Worm (Caenorhabditis elegans): Measurements from ENCODE around the gene gpn-1.

gpn-1 gene

ce11 chrX:15709594-15709993 is 28.1 kb downstream of the gpn-1 start (continued):
- TF ChIP-seq skn-1 (tag; optimal IDR thresholded peaks at IDR 0.05) = no peak
- TF ChIP-seq zip-2 (tag; optimal IDR thresholded peaks at IDR 0.05) = no peak
- TF ChIP-seq saeg-2 (GFP tag; IDR thresholded peaks at IDR 0.05) = no peak
- peak; percentile 89 for TF ChIP-seq nhr-10 (tag; optimal IDR thresholded peaks at IDR 0.05)
- TF ChIP-seq arid-1 (GFP tag; conservative IDR thresholded peaks at IDR 0.05) = no peak
- no peak for TF ChIP-seq lin-13 (GFP tag; optimal IDR thresholded peaks at IDR 0.05)
- TF ChIP-seq tra-1 (GFP tag; IDR thresholded peaks at IDR 0.05) = peak; percentile 68; the same call in 1 of the 2 replicates
- no peak for TF ChIP-seq hmg-1.1 (GFP tag; IDR thresholded peaks at IDR 0.05)
- TF ChIP-seq lin-1 (GFP tag; IDR thresholded peaks at IDR 0.05) = no peak
- no peak for TF ChIP-seq madf-9 (GFP tag; conservative IDR thresholded peaks at IDR 0.05)
- no peak for TF ChIP-seq nhr-11 (tag; optimal IDR thresholded peaks at IDR 0.05)
- TF ChIP-seq Y48G9A.11 (GFP tag; IDR thresholded peaks at IDR 0.05) = no peak
- TF ChIP-seq unc-62 (GFP tag; optimal IDR thresholded peaks at IDR 0.05 in 1 of 2) = no peak
- TF ChIP-seq unc-62 (tag; optimal IDR thresholded peaks at IDR 0.05) = no peak
- TF ChIP-seq zip-11 (GFP tag; IDR thresholded peaks at IDR 0.05) = no peak
- TF ChIP-seq unc-130 (GFP tag; optimal IDR thresholded peaks at IDR 0.05) = no peak
- peak; percentile 93 for TF ChIP-seq dmd-6 (GFP tag; IDR thresholded peaks at IDR 0.05)
- TF ChIP-seq unc-39 (tag; optimal IDR thresholded peaks at IDR 0.05) = no peak
- TF ChIP-seq Y75B8A.6 (GFP tag; IDR thresholded peaks at IDR 0.05) = no peak
- TF ChIP-seq nhr-25 (tag; optimal IDR thresholded peaks at IDR 0.05; ENCODE audit: borderline replicate concordance, insufficient read depth) = peak; percentile 49
- TF ChIP-seq ZK337.2 (GFP tag; IDR thresholded peaks at IDR 0.05) = no peak
- TF ChIP-seq F37D6.2 (tag; optimal IDR thresholded peaks at IDR 0.05) = no peak
- TF ChIP-seq ctbp-1 (GFP tag; IDR thresholded peaks at IDR 0.05) = no peak
- TF ChIP-seq dmd-9 (GFP tag; IDR thresholded peaks at IDR 0.05) = no peak
- no peak for TF ChIP-seq zfp-3 (GFP tag; conservative IDR thresholded peaks at IDR 0.05)
- no peak for TF ChIP-seq nhr-102 (tag; optimal IDR thresholded peaks at IDR 0.05)
- peak; percentile 89 for TF ChIP-seq hlh-11 (tag; optimal IDR thresholded peaks at IDR 0.05)
- TF ChIP-seq nhr-6 (tag; optimal IDR thresholded peaks at IDR 0.05) = no peak
- TF ChIP-seq snpc-4 (tag; optimal IDR thresholded peaks at IDR 0.05) = no peak
- TF ChIP-seq R02D3.7 (tag; optimal IDR thresholded peaks at IDR 0.05) = no peak
- peak; percentile 58 for TF ChIP-seq mep-1 (tag; optimal IDR thresholded peaks at IDR 0.05)
- no peak for TF ChIP-seq mxl-2 (GFP tag; conservative IDR thresholded peaks at IDR 0.05)
- TF ChIP-seq F26F4.8 (GFP tag; conservative IDR thresholded peaks at IDR 0.05) = no peak
- no peak for TF ChIP-seq daf-16 (GFP tag; optimal IDR thresholded peaks at IDR 0.05)
- TF ChIP-seq daf-16 (tag; optimal IDR thresholded peaks at IDR 0.05) = peak; percentile 54
- TF ChIP-seq F44E2.7 (GFP tag; IDR thresholded peaks at IDR 0.05) = no peak
- TF ChIP-seq fkh-10 (GFP tag; optimal IDR thresholded peaks at IDR 0.05) = no peak
- TF ChIP-seq F10B5.3 (tag; optimal IDR thresholded peaks at IDR 0.05) = no peak
- TF ChIP-seq cey-2 (tag; optimal IDR thresholded peaks at IDR 0.05; ENCODE audit: borderline replicate concordance, insufficient read depth) = no peak
- no peak for TF ChIP-seq daf-12 (tag; optimal IDR thresholded peaks at IDR 0.05)
- no peak for TF ChIP-seq vab-7 (GFP tag; IDR thresholded peaks at IDR 0.05)
- peak in 1 of 2 experiments; percentile 55 for TF ChIP-seq lsy-2 (tag; optimal IDR thresholded peaks at IDR 0.05)
- TF ChIP-seq ceh-32 (tag; optimal IDR thresholded peaks at IDR 0.05; ENCODE audit: poor library complexity) = no peak
- TF ChIP-seq lir-3 (tag; optimal IDR thresholded peaks at IDR 0.05) = no peak
- no peak for TF ChIP-seq D1046.2 (GFP tag; IDR thresholded peaks at IDR 0.05)
- TF ChIP-seq aly-2 (tag; optimal IDR thresholded peaks at IDR 0.05) = no peak
- no peak for TF ChIP-seq T26A8.4 (GFP tag; IDR thresholded peaks at IDR 0.05)
- no peak for TF ChIP-seq lin-29 (GFP tag; IDR thresholded peaks at IDR 0.05)
- TF ChIP-seq nhr-28 (tag; optimal IDR thresholded peaks at IDR 0.05) = peak; percentile 93
- TF ChIP-seq attf-4 (tag; optimal IDR thresholded peaks at IDR 0.05) = no peak
- TF ChIP-seq ces-1 (GFP tag; optimal IDR thresholded peaks at IDR 0.05) = no peak
- TF ChIP-seq ceh-20 (GFP tag; IDR thresholded peaks at IDR 0.05) = no peak
- TF ChIP-seq dve-1 (tag; optimal IDR thresholded peaks at IDR 0.05; ENCODE audit: insufficient read depth) = peak; percentile 70

All from whole organism, L4 larva.